Worm (Caenorhabditis elegans): ENCODE data around the gene F21A3.2.

- TF ChIP-seq pqm-1 (tag; optimal IDR thresholded peaks at IDR 0.05) (no peak), ceh-20 (GFP tag; IDR thresholded peaks at IDR 0.05) (no peak), fos-1 (tag; optimal IDR thresholded peaks at IDR 0.05) (no peak), ama-1 (optimal IDR thresholded peaks at IDR 0.05) (no peak), mdl-1 (tag; optimal IDR thresholded peaks at IDR 0.05) (no peak), dve-1 (tag; optimal IDR thresholded peaks at IDR 0.05; ENCODE audit: insufficient read depth) (no peak), ztf-7 (tag; optimal IDR thresholded peaks at IDR 0.05) (no peak), lim-7 (GFP tag; IDR thresholded peaks at IDR 0.05) (no peak), unc-130 (GFP tag; optimal IDR thresholded peaks at IDR 0.05) (no peak)
These were observed 4.2 kb upstream of the F21A3.2 start, which contains the start of gene prde-1 for ce11 chrV:15537923-15538322.
